Fruit fly (Drosophila melanogaster) whole organism, embryonic: ENCODE measurements around the gene MCTS1.
A peak's percentile ranks its signal among the peaks of the same experiment; 100 is the strongest.

ENCODE experiments used
- Awh ChIP-seq: fragments of 200-800 bp; sonication (Bioruptor generic); IDR thresholded peaks from 2 replicates; pipeline ENCODE4, ENCODE4 v1.3.6; 2022; ENCODE audit warnings: missing biosample characterization, missing genetic modification characterization
- Bgb ChIP-seq: fragments of 200-800 bp; sonication (Bioruptor generic); IDR thresholded peaks from 2 replicates; pipeline ENCODE4 v1.3.6; 2022; ENCODE audit warnings: missing biosample characterization, missing genetic modification characterization; ENCODE audit not compliant: partially characterized antibody
- CG10274 ChIP-seq: fragments of 200-800 bp; sonication (Bioruptor generic); optimal IDR thresholded peaks from 3 replicates; lab custom pipeline; 2017; ENCODE audit warnings: missing biosample characterization, mild to moderate bottlenecking, missing genetic modification characterization
- CG10321 ChIP-seq: fragments of 200-800 bp; sonication (Bioruptor generic); IDR thresholded peaks from 2 replicates; pipeline ENCODE4 v1.3.6; 2022; ENCODE audit warnings: missing biosample characterization, missing genetic modification characterization
- CG10979 ChIP-seq: fragments of 200-800 bp; sonication (Bioruptor generic); optimal IDR thresholded peaks from 2 replicates; lab custom pipeline; 2018; ENCODE audit warnings: missing biosample characterization, mild to moderate bottlenecking, missing genetic modification characterization, moderate library complexity
- CG1233 ChIP-seq: fragments of 200-800 bp; sonication (Bioruptor generic); optimal IDR thresholded peaks from 4 replicates; lab custom pipeline; 2018; ENCODE audit warnings: missing biosample characterization, mild to moderate bottlenecking, missing genetic modification characterization
- CG14441 ChIP-seq: fragments of 200-800 bp; sonication (Bioruptor generic); IDR thresholded peaks from 2 replicates; pipeline ENCODE4 v1.3.6; 2022; ENCODE audit warnings: missing biosample characterization, missing genetic modification characterization
- CG14710 ChIP-seq: fragments of 200-800 bp; sonication (Bioruptor generic); optimal IDR thresholded peaks from 3 replicates; lab custom pipeline; 2019; ENCODE audit warnings: missing biosample characterization, mild to moderate bottlenecking, missing genetic modification characterization, moderate library complexity
- CG15601 ChIP-seq: fragments of 200-800 bp; sonication (Bioruptor generic); optimal IDR thresholded peaks from 3 replicates; lab custom pipeline; 2019; ENCODE audit warnings: missing biosample characterization, mild to moderate bottlenecking, missing genetic modification characterization, moderate library complexity
- CG16863 ChIP-seq: fragments of 200-800 bp; sonication (Bioruptor generic); optimal IDR thresholded peaks from 3 replicates; lab custom pipeline; 2016; ENCODE audit warnings: missing biosample characterization, missing genetic modification characterization
- CG18764 ChIP-seq: fragments of 200-800 bp; sonication (Bioruptor generic); optimal IDR thresholded peaks from 3 replicates; lab custom pipeline; 2016; ENCODE audit warnings: missing biosample characterization, missing genetic modification characterization
- CG30403 ChIP-seq: fragments of 200-800 bp; sonication (Bioruptor generic); optimal IDR thresholded peaks from 3 replicates; lab custom pipeline; 2016; ENCODE audit warnings: missing biosample characterization, missing genetic modification characterization
- CG4617 ChIP-seq: fragments of 200-800 bp; sonication (Bioruptor generic); optimal IDR thresholded peaks from 3 replicates; lab custom pipeline; 2016; ENCODE audit warnings: missing biosample characterization, missing genetic modification characterization, borderline replicate concordance
- CG6654 ChIP-seq: fragments of 200-800 bp; sonication (Bioruptor generic); optimal IDR thresholded peaks from 2 replicates; lab custom pipeline; 2017; ENCODE audit warnings: missing biosample characterization, mild to moderate bottlenecking, missing genetic modification characterization
- CG8290 ChIP-seq, 3 experiments: fragments of 200-800 bp; sonication (Bioruptor generic); optimal IDR thresholded peaks; 2 replicates each; lab custom pipeline; 2016 to 2019; ENCODE audit warnings: missing biosample characterization in 3 of 3, missing genetic modification characterization in 3 of 3, mild to moderate bottlenecking in 2 of 3, moderate library complexity in 1 of 3
- CG8388 ChIP-seq: fragments of 200-800 bp; sonication (Bioruptor generic); optimal IDR thresholded peaks from 2 replicates; lab custom pipeline; 2019; ENCODE audit warnings: missing biosample characterization, mild to moderate bottlenecking, missing genetic modification characterization, moderate library complexity
- Fer3 ChIP-seq: fragments of 200-800 bp; sonication (Bioruptor generic); optimal IDR thresholded peaks from 2 replicates; lab custom pipeline; 2018; ENCODE audit warnings: missing biosample characterization, mild to moderate bottlenecking, missing genetic modification characterization, moderate library complexity
- HHEX ChIP-seq: fragments of 200-800 bp; sonication (Bioruptor generic); optimal IDR thresholded peaks from 3 replicates; lab custom pipeline; 2017; ENCODE audit warnings: missing biosample characterization, mild to moderate bottlenecking, missing genetic modification characterization, missing genetic modification reagents
- Lim3 ChIP-seq: fragments of 200-800 bp; sonication (Bioruptor generic); IDR thresholded peaks from 2 replicates; pipeline ENCODE4 v1.3.6; 2022; ENCODE audit warnings: missing biosample characterization, missing genetic modification characterization
- MESR4 ChIP-seq: fragments of 200-800 bp; sonication (Bioruptor generic); optimal IDR thresholded peaks from 2 replicates; lab custom pipeline; 2018; ENCODE audit warnings: missing biosample characterization, mild to moderate bottlenecking, missing genetic modification characterization, moderate library complexity
- Med ChIP-seq: fragments of 200-800 bp; sonication (Bioruptor generic); peaks from one replicate; lab custom pipeline; 2016; ENCODE audit warnings: missing biosample characterization, missing genetic modification characterization, mild to moderate bottlenecking, inconsistent platforms, moderate library complexity
- Ptx1 ChIP-seq: fragments of 200-800 bp; sonication (Bioruptor generic); IDR thresholded peaks from 2 replicates; pipeline ENCODE4 v1.3.6; 2022; ENCODE audit warnings: missing biosample characterization, missing genetic modification characterization
- Stat92E ChIP-seq, 3 experiments: fragments of >200 bp in 2 of 3; fragments of 200-800 bp in 1 of 3; sonication (Bioruptor generic) in 1 of 3; optimal IDR thresholded peaks; 2 replicates each; lab custom pipeline; 2017 to 2019; ENCODE audit warnings: missing biosample characterization in 3 of 3, missing genetic modification characterization in 3 of 3, mild to moderate bottlenecking in 1 of 3, moderate library complexity in 1 of 3
- TFAM ChIP-seq: fragments of 200-800 bp; sonication (Bioruptor generic); optimal IDR thresholded peaks from 2 replicates; lab custom pipeline; 2017; ENCODE audit warnings: missing biosample characterization, missing genetic modification characterization, inconsistent platforms
- Usf ChIP-seq: fragments of 200-800 bp; sonication (Bioruptor generic); optimal IDR thresholded peaks from 2 replicates; lab custom pipeline; 2017; ENCODE audit warnings: missing genotype, missing biosample characterization, missing genetic modification characterization
- Vsx1 ChIP-seq: fragments of 200-800 bp; sonication (Bioruptor generic); optimal IDR thresholded peaks from 2 replicates; lab custom pipeline; 2017; ENCODE audit warnings: missing biosample characterization, mild to moderate bottlenecking, missing genetic modification characterization, missing genetic modification reagents
- ac ChIP-seq: fragments of 200-800 bp; sonication (Bioruptor generic); optimal IDR thresholded peaks from 3 replicates; lab custom pipeline; 2017; ENCODE audit warnings: missing biosample characterization, mild to moderate bottlenecking, missing genetic modification characterization
- chn ChIP-seq: fragments of 200-800 bp; sonication (Bioruptor generic); optimal IDR thresholded peaks from 2 replicates; lab custom pipeline; 2016; ENCODE audit warnings: missing biosample characterization, missing genetic modification characterization
- da ChIP-seq: fragments of 200-800 bp; sonication (Bioruptor generic); optimal IDR thresholded peaks from 2 replicates; lab custom pipeline; 2016; ENCODE audit warnings: missing biosample characterization, missing genetic modification characterization
- danr ChIP-seq: fragments of 200-800 bp; sonication (Bioruptor generic); IDR thresholded peaks from 2 replicates; pipeline ENCODE4 v1.3.6; 2022; ENCODE audit warnings: missing biosample characterization, missing genetic modification characterization
- dpn ChIP-seq, 2 experiments: fragments of 200-800 bp; sonication (Bioruptor generic); optimal IDR thresholded peaks; 3 replicates each; lab custom pipeline; 2016; ENCODE audit warnings: missing biosample characterization in 2 of 2, missing genetic modification characterization in 2 of 2
- emc ChIP-seq: fragments of 200-800 bp; sonication (Bioruptor generic); optimal IDR thresholded peaks from 2 replicates; lab custom pipeline; 2016; ENCODE audit warnings: missing biosample characterization, missing genetic modification characterization
- eyg ChIP-seq: fragments of 200-800 bp; sonication (Bioruptor generic); optimal IDR thresholded peaks from 3 replicates; lab custom pipeline; 2016; ENCODE audit warnings: missing biosample characterization, missing genetic modification characterization
- fd102C ChIP-seq: fragments of 200-800 bp; sonication (Bioruptor generic); optimal IDR thresholded peaks from 2 replicates; lab custom pipeline; 2018; ENCODE audit warnings: missing biosample characterization, mild to moderate bottlenecking, missing genetic modification characterization, moderate library complexity
- fru ChIP-seq: fragments of >200 bp; optimal IDR thresholded peaks from 2 replicates; lab custom pipeline; 2017
- fu2 ChIP-seq: fragments of 200-800 bp; sonication (Bioruptor generic); optimal IDR thresholded peaks from 2 replicates; lab custom pipeline; 2016; ENCODE audit warnings: missing biosample characterization, missing genetic modification characterization
- grn ChIP-seq: fragments of 200-800 bp; sonication (Bioruptor generic); optimal IDR thresholded peaks from 3 replicates; lab custom pipeline; 2017; ENCODE audit warnings: missing biosample characterization, missing genetic modification characterization
- hb ChIP-seq: fragments of 200-800 bp; sonication (Bioruptor generic); IDR thresholded peaks from 3 replicates; pipeline ENCODE4 v1.3.6; 2022; ENCODE audit warnings: missing biosample characterization, missing genetic modification characterization; ENCODE audit not compliant: partially characterized antibody
- jigr1 ChIP-seq: fragments of 200-800 bp; sonication (Bioruptor generic); IDR thresholded peaks from 3 replicates; pipeline ENCODE4 v1.3.6; 2022; ENCODE audit warnings: missing biosample characterization, missing genetic modification characterization
- lov ChIP-seq, 2 experiments: fragments of 200-800 bp in 1 of 2; fragments of >200 bp in 1 of 2; sonication (Bioruptor generic) in 1 of 2; IDR thresholded peaks in 1 of 2; optimal IDR thresholded peaks in 1 of 2; 2 replicates in 1 of 2; 3 replicates in 1 of 2; pipeline versions ENCODE4 v1.3.6 to Lab custom; 2017 to 2022; ENCODE audit warnings: missing biosample characterization in 1 of 2, missing genetic modification characterization in 1 of 2
- mirr ChIP-seq: fragments of 200-800 bp; sonication (Bioruptor generic); optimal IDR thresholded peaks from 3 replicates; lab custom pipeline; 2018; ENCODE audit warnings: missing biosample characterization, mild to moderate bottlenecking, missing genetic modification characterization
- mld ChIP-seq: fragments of 200-800 bp; sonication (Bioruptor generic); IDR thresholded peaks from 3 replicates; pipeline ENCODE4 v1.3.6; 2022; ENCODE audit warnings: missing biosample characterization, missing genetic modification characterization; ENCODE audit not compliant: partially characterized antibody
- nerfin-2 ChIP-seq: fragments of 200-800 bp; sonication (Bioruptor generic); IDR thresholded peaks from 2 replicates; pipeline ENCODE4 v1.3.6; 2022; ENCODE audit warnings: missing biosample characterization, missing genetic modification characterization; ENCODE audit not compliant: partially characterized antibody
- pros ChIP-seq: fragments of 200-800 bp; sonication (Bioruptor generic); optimal IDR thresholded peaks from 3 replicates; lab custom pipeline; 2019; ENCODE audit warnings: missing biosample characterization, mild to moderate bottlenecking, missing genetic modification characterization, moderate library complexity
- sens ChIP-seq: fragments of 200-800 bp; sonication (Bioruptor generic); peaks from one replicate; lab custom pipeline; 2016; ENCODE audit warnings: missing biosample characterization, missing genetic modification characterization
- seq ChIP-seq: fragments of 200-800 bp; sonication (Bioruptor generic); IDR thresholded peaks from 2 replicates; pipeline ENCODE4 v1.3.6; 2022; ENCODE audit warnings: missing biosample characterization, missing genetic modification characterization
- so ChIP-seq: fragments of 200-800 bp; sonication (Bioruptor generic); IDR thresholded peaks from 3 replicates; pipeline ENCODE4 v1.3.6; 2022; ENCODE audit warnings: missing biosample characterization, missing genetic modification characterization
- unc-4 ChIP-seq: fragments of 200-800 bp; sonication (Bioruptor generic); IDR thresholded peaks from 2 replicates; pipeline ENCODE4 v1.3.6; 2022; ENCODE audit warnings: missing biosample characterization, missing genetic modification characterization; ENCODE audit not compliant: partially characterized antibody
- yki ChIP-seq: fragments of >200 bp; optimal IDR thresholded peaks from 3 replicates; lab custom pipeline; 2018
- zen ChIP-seq: fragments of 200-800 bp; sonication (Bioruptor generic); optimal IDR thresholded peaks from 3 replicates; lab custom pipeline; 2018; ENCODE audit warnings: missing biosample characterization, mild to moderate bottlenecking, missing genetic modification characterization, moderate library complexity

Gene MCTS1

DNA sequence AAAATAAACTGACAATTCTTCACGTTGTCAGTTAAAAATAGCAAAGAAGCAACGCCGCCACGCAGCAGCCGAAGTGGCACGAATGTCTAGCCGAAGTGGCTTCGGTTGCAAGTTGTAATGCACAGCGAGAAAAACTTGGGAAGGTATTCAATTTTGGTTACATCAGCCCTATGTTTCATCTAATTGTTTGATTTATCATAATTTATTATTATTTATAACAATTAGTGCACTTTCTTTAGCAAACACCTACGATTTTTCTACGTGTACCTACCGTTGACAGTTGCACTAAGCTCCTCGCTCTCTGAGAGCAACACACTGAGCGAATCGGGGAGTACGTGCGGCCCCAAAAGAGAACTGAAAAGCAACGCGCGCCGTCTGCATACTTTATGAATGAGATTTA lies 37.2 kb downstream of the MCTS1 start, which contains the start of gene Tsp5D (continued):
- TF ChIP-seq seq (GFP tag; lab: Robert Waterston, UW) (peak; percentile 94), CG10274 (GFP tag; lab: Kevin White, UChicago) (peak; percentile 72), zen (peak; percentile 81), CG4617 (GFP tag; lab: Kevin White, UChicago) (peak; percentile 63), Awh (GFP tag; lab: Robert Waterston, UW) (peak; percentile 97), unc-4 (GFP tag; lab: Robert Waterston, UW) (no peak), Bgb (GFP tag; lab: Robert Waterston, UW) (no peak), CG6654 (GFP tag; lab: Kevin White, UChicago) (peak; percentile 82), Stat92E (GFP tag; optimal IDR thresholded peaks at IDR 0.05; lab: Kevin White, UChicago) (peak in 1 of 3 experiments; percentile 41), hb (GFP tag; lab: Robert Waterston, UW) (no peak), CG1233 (GFP tag; lab: Kevin White, UChicago) (peak; percentile 89), yki (no peak), CG8290 (GFP tag; optimal IDR thresholded peaks at IDR 0.05; lab: Kevin White, UChicago) (peak; percentile 84), CG8290 (tag; optimal IDR thresholded peaks at IDR 0.05; lab: Kevin White, UChicago) (peak in 1 of 2 experiments; percentile 21), nerfin-2 (GFP tag; lab: Robert Waterston, UW) (no peak), lov (optimal IDR thresholded peaks at IDR 0.05; lab: Kevin White, UChicago) (no peak), lov (GFP tag; IDR thresholded peaks at IDR 0.05; lab: Robert Waterston, UW) (peak; percentile 93), Usf (GFP tag; lab: Kevin White, UChicago) (peak; percentile 12), so (GFP tag; lab: Robert Waterston, UW) (peak; percentile 96), Ptx1 (GFP tag; lab: Robert Waterston, UW) (peak; percentile 96), jigr1 (GFP tag; lab: Robert Waterston, UW) (peak; percentile 89), fd102C (peak; percentile 14), emc (GFP tag; lab: Kevin White, UChicago) (no peak), danr (GFP tag; lab: Robert Waterston, UW) (peak; percentile 88), dpn (GFP tag; optimal IDR thresholded peaks at IDR 0.05; lab: Kevin White, UChicago) (peak; percentile 31 to 89), CG18764 (GFP tag; lab: Kevin White, UChicago) (peak; percentile 84), CG10979 (tag; lab: Kevin White, UChicago) (peak; percentile 95), Vsx1 (GFP tag; lab: Kevin White, UChicago) (peak; percentile 79), fru (lab: Kevin White, UChicago) (no peak), MESR4 (GFP tag; lab: Kevin White, UChicago) (peak; percentile 23), CG14441 (GFP tag; lab: Robert Waterston, UW) (peak; percentile 96), CG8388 (GFP tag; lab: Kevin White, UChicago) (peak; percentile 93), TFAM (GFP tag; lab: Kevin White, UChicago) (peak; percentile 76), sens (GFP tag; lab: Kevin White, UChicago) (peak; percentile 89), CG15601 (tag; lab: Kevin White, UChicago) (peak; percentile 90), chn (GFP tag; lab: Kevin White, UChicago) (peak; percentile 47), CG16863 (GFP tag; lab: Kevin White, UChicago) (peak; percentile 58), pros (GFP tag; lab: Kevin White, UChicago) (no peak), Med (GFP tag; lab: Kevin White, UChicago) (peak; percentile 89), CG14710 (tag; lab: Kevin White, UChicago) (peak; percentile 86), HHEX (GFP tag; lab: Kevin White, UChicago) (peak; percentile 91), eyg (GFP tag; lab: Kevin White, UChicago) (no peak), da (no peak), ac (GFP tag; lab: Kevin White, UChicago) (peak; percentile 42), Fer3 (peak; percentile 88), Lim3 (GFP tag; lab: Robert Waterston, UW) (peak; percentile 88), CG10321 (GFP tag; lab: Robert Waterston, UW) (peak; percentile 70), CG30403 (peak; percentile 86), fu2 (GFP tag; lab: Kevin White, UChicago) (no peak), grn (GFP tag; lab: Kevin White, UChicago) (no peak), mirr (GFP tag; lab: Kevin White, UChicago) (no peak), mld (no peak)
